Fruit fly (Drosophila melanogaster): ENCODE data around the gene Pfdn1.

The Pfdn1 gene

dm6 chr2L:6024345-6024907, 44.5 kb upstream of the Pfdn1 start, which contains the start of gene CG9107 (continued):
- TF ChIP-seq CG8388 (GFP tag; optimal IDR thresholded peaks at IDR 0.05) (no peak), dmrt99B (tag; optimal IDR thresholded peaks at IDR 0.05) (no peak), CG11085 (GFP tag; IDR thresholded peaks at IDR 0.05) (no peak), Sox102F (GFP tag; optimal IDR thresholded peaks at IDR 0.05) (no peak), CkIIα-i1 (GFP tag; IDR thresholded peaks at IDR 0.05) (no peak), knrl (GFP tag; IDR thresholded peaks at IDR 0.05; ENCODE audit: partially characterized antibody) (peak; percentile 43; the same call in 1 of the 3 replicates), CG12299 (tag; optimal IDR thresholded peaks at IDR 0.05) (no peak), CG10274 (GFP tag; optimal IDR thresholded peaks at IDR 0.05) (no peak), Lpt (GFP tag; optimal IDR thresholded peaks at IDR 0.05) (no peak), NC2β (GFP tag; optimal IDR thresholded peaks at IDR 0.05) (no peak), hkb (optimal IDR thresholded peaks at IDR 0.05) (no peak), hkb (GFP tag; IDR thresholded peaks at IDR 0.05) (no peak), gcm2 (GFP tag; optimal IDR thresholded peaks at IDR 0.05) (no peak), Usf (GFP tag; optimal IDR thresholded peaks at IDR 0.05) (no peak), CG14441 (GFP tag; IDR thresholded peaks at IDR 0.05) (no peak), eve (GFP tag; optimal IDR thresholded peaks at IDR 0.05) (no peak), CG8765 (GFP tag; IDR thresholded peaks at IDR 0.05) (no peak), CG32772 (GFP tag; IDR thresholded peaks at IDR 0.05) (no peak), CG18764 (GFP tag; optimal IDR thresholded peaks at IDR 0.05) (no peak), Drgx (GFP tag; IDR thresholded peaks at IDR 0.05) (no peak), sr (GFP tag; IDR thresholded peaks at IDR 0.05) (no peak), CG1529 (GFP tag; optimal IDR thresholded peaks at IDR 0.05) (no peak), CG18262 (tag; optimal IDR thresholded peaks at IDR 0.05) (no peak), CG6254 (GFP tag; optimal IDR thresholded peaks at IDR 0.05) (no peak), CG5180 (GFP tag; optimal IDR thresholded peaks at IDR 0.05) (no peak), CG1603 (tag; optimal IDR thresholded peaks at IDR 0.05) (peak; percentile 71), sisA (GFP tag; IDR thresholded peaks at IDR 0.05) (no peak), CG9797 (GFP tag; optimal IDR thresholded peaks at IDR 0.05) (peak; percentile 89), CG10979 (tag; optimal IDR thresholded peaks at IDR 0.05) (no peak), danr (GFP tag; IDR thresholded peaks at IDR 0.05) (no peak), stwl (tag; optimal IDR thresholded peaks at IDR 0.05) (peak; percentile 81), btn (GFP tag; optimal IDR thresholded peaks at IDR 0.05) (no peak), tin (GFP tag; optimal IDR thresholded peaks at IDR 0.05) (no peak), fd96Cb (tag; optimal IDR thresholded peaks at IDR 0.05) (no peak), CG12942 (GFP tag; optimal IDR thresholded peaks at IDR 0.05) (no peak), CG10321 (GFP tag; IDR thresholded peaks at IDR 0.05) (no peak), CG4617 (GFP tag; optimal IDR thresholded peaks at IDR 0.05; ENCODE audit: borderline replicate concordance) (peak; percentile 47), Nf-YC (tag; optimal IDR thresholded peaks at IDR 0.05) (no peak), ems (GFP tag; optimal IDR thresholded peaks at IDR 0.05) (no peak), CG1602 (GFP tag; optimal IDR thresholded peaks at IDR 0.05) (no peak), CG6683 (GFP tag; optimal IDR thresholded peaks at IDR 0.05) (no peak), unpg (GFP tag; optimal IDR thresholded peaks at IDR 0.05) (no peak), CG17186 (GFP tag; optimal IDR thresholded peaks at IDR 0.05) (peak; percentile 58), CG17385 (GFP tag; optimal IDR thresholded peaks at IDR 0.05) (no peak), chm (GFP tag; IDR thresholded peaks at IDR 0.05) (no peak), CG17568 (GFP tag; optimal IDR thresholded peaks at IDR 0.05) (no peak), maf-S (GFP tag; optimal IDR thresholded peaks at IDR 0.05) (no peak), Nf-YB (GFP tag; optimal IDR thresholded peaks at IDR 0.05) (no peak), ro (GFP tag; IDR thresholded peaks at IDR 0.05) (no peak), crp (GFP tag; optimal IDR thresholded peaks at IDR 0.05) (no peak), gsb (GFP tag; IDR thresholded peaks at IDR 0.05) (no peak), CG15696 (tag; optimal IDR thresholded peaks at IDR 0.05) (no peak)

Data from whole organism, embryonic.